Worm (Caenorhabditis elegans) whole organism, L1 larva: ENCODE results near the gene sec-31.
A peak's percentile ranks its signal among the peaks of the same experiment; 100 is the strongest.

ENCODE experiments used
- F16B12.6 ChIP-seq: fragments of 150-350 bp; optimal IDR thresholded peaks from 2 replicates; lab custom pipeline; 2014; ENCODE audit warnings: missing biosample characterization, missing genetic modification characterization
- egl-27 ChIP-seq, 2 experiments: fragments of 150-350 bp in 1 of 2; sonication (generic microtip); optimal IDR thresholded peaks; 3 replicates each; lab custom pipeline; 2017 to 2018; ENCODE audit warnings: missing biosample characterization in 2 of 2, missing genetic modification characterization in 2 of 2, missing genetic modification reagents in 2 of 2
- lin-13 ChIP-seq: fragments of 150-350 bp; optimal IDR thresholded peaks from 2 replicates; lab custom pipeline; 2014; ENCODE audit warnings: missing biosample characterization, missing genetic modification reagents, missing genetic modification characterization
- lin-35 ChIP-seq, 2 experiments: fragments of 150-350 bp; optimal IDR thresholded peaks; 2 replicates each; lab custom pipeline; 2014; ENCODE audit warnings: missing biosample characterization in 2 of 2, missing genetic modification characterization in 2 of 2, missing genetic modification reagents in 2 of 2
- mep-1 ChIP-seq: fragments of 150-350 bp; optimal IDR thresholded peaks from 2 replicates; lab custom pipeline; 2014; ENCODE audit warnings: missing biosample characterization, missing genetic modification characterization
- nhr-47 ChIP-seq: sonication (generic microtip); optimal IDR thresholded peaks from 2 replicates; lab custom pipeline; 2016; ENCODE audit warnings: mild to moderate bottlenecking, missing genetic modification characterization, moderate library complexity, missing compliant biosample characterization
- nhr-85 ChIP-seq: sonication (generic microtip); peaks from one replicate; lab custom pipeline; 2016; ENCODE audit warnings: missing genetic modification characterization, inconsistent platforms, missing compliant biosample characterization
- pax-3 ChIP-seq: fragments of 200-800 bp; sonication (Bioruptor generic); optimal IDR thresholded peaks from 2 replicates; lab custom pipeline; 2018; ENCODE audit warnings: mild to moderate bottlenecking, missing genetic modification characterization, moderate library complexity, missing compliant biosample characterization
- snu-23 ChIP-seq: sonication (generic microtip); optimal IDR thresholded peaks from 2 replicates; lab custom pipeline; 2016; ENCODE audit warnings: missing genetic modification characterization, missing compliant biosample characterization
- sptf-1 ChIP-seq: fragments of 150-350 bp; optimal IDR thresholded peaks from 2 replicates; lab custom pipeline; 2014; ENCODE audit warnings: missing biosample characterization, missing genetic modification characterization
- sup-37 ChIP-seq: fragments of 200-800 bp; sonication (Bioruptor generic); optimal IDR thresholded peaks from 2 replicates; lab custom pipeline; 2018; ENCODE audit warnings: mild to moderate bottlenecking, missing genetic modification characterization, missing compliant biosample characterization
- ztf-11 ChIP-seq, 2 experiments: sonication (generic microtip); optimal IDR thresholded peaks; 2 replicates each; lab custom pipeline; 2016 to 2017; ENCODE audit warnings: missing genetic modification characterization in 2 of 2, missing biosample characterization in 1 of 2, missing compliant biosample characterization in 1 of 2
- ztf-4 ChIP-seq: fragments of 150-350 bp; optimal IDR thresholded peaks from 2 replicates; lab custom pipeline; 2014; ENCODE audit warnings: missing biosample characterization, missing genetic modification characterization

- TF ChIP-seq ztf-11 (tag; optimal IDR thresholded peaks at IDR 0.05; lab: Kevin White, UChicago) (peak in 1 of 2 experiments; percentile 26), nhr-47 (tag; lab: Kevin White, UChicago) (no peak), snu-23 (GFP tag; lab: Kevin White, UChicago) (no peak), pax-3 (no peak), egl-27 (tag; optimal IDR thresholded peaks at IDR 0.05; lab: Kevin White, UChicago) (no peak), lin-35 (GFP tag; optimal IDR thresholded peaks at IDR 0.05; lab: Kevin White, UChicago) (no peak), lin-13 (GFP tag; lab: Kevin White, UChicago) (no peak), sptf-1 (no peak), nhr-85 (tag; lab: Kevin White, UChicago) (peak; percentile 80), F16B12.6 (tag; lab: Kevin White, UChicago) (no peak), mep-1 (no peak), sup-37 (GFP tag; lab: Kevin White, UChicago) (no peak), ztf-4 (tag; lab: Kevin White, UChicago) (no peak)
These were observed 55.9 kb downstream of the sec-31 start for ce11 chrIV:11315688-11316087.
